Worm (Caenorhabditis elegans) whole organism, early embryonic: ENCODE data around the gene dlc-1.

ENCODE experiments used
- aly-1 ChIP-seq: sonication (generic microtip); optimal IDR thresholded peaks from 2 replicates; lab custom pipeline; 2016; ENCODE audit warnings: missing genetic modification characterization, missing compliant biosample characterization
- ama-1 ChIP-seq: fragments of 150-350 bp; optimal IDR thresholded peaks from 2 replicates; lab custom pipeline; 2014
- flt-1 ChIP-seq: fragments of 200-800 bp; sonication (Bioruptor generic); IDR thresholded peaks from 2 replicates; pipeline ENCODE4 v1.3.6; 2022; ENCODE audit warnings: missing genetic modification characterization, missing compliant biosample characterization
- hmg-4 ChIP-seq: fragments of 200-800 bp; sonication (Bioruptor generic); optimal IDR thresholded peaks from 2 replicates; lab custom pipeline; 2018; ENCODE audit warnings: mild to moderate bottlenecking, missing genetic modification characterization, missing compliant biosample characterization

DNA sequence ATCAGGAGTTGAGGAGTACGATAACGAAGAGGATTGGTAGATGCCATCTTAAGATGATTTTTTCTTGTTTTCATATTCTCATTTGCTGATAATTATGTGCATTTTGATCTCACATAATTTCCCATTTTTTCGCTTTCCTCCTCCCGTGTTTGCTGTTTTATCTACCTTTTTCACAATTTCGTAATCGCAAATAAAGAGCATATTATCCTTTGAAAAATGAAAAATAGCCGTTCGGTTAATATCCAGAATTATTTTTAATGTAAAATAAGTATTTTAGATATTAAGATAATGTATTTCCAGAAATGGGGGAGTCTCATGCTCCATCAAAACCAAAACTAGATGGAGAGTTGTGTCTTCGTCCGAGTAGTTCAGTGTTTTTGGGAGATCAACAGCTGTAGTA is 30.6 kb downstream of the dlc-1 start, which contains the start of gene vps-16:
- TF ChIP-seq ama-1 (lab: Kevin White, UChicago) (no peak), flt-1 (GFP tag; lab: Robert Waterston, UW) (no peak), aly-1 (tag; lab: Kevin White, UChicago) (no peak), hmg-4 (no peak)
